Worm (Caenorhabditis elegans) whole organism, L4/young adult: Measurements from ENCODE around the gene K10B4.3.

Experiments used
- W03F9.2 ChIP-seq: fragments of 150-350 bp; optimal IDR thresholded peaks from 2 replicates; lab custom pipeline; 2014; ENCODE audit warnings: missing biosample characterization, missing genetic modification characterization
- dao-5 ChIP-seq: sonication (generic microtip); optimal IDR thresholded peaks from 2 replicates; lab custom pipeline; 2016; ENCODE audit warnings: missing genotype, missing genetic modification characterization, moderate library complexity, missing compliant biosample characterization
- him-1 ChIP-seq: sonication (generic microtip); optimal IDR thresholded peaks from 2 replicates; lab custom pipeline; 2016; ENCODE audit warnings: missing genotype, missing genetic modification reagents, missing genetic modification characterization, missing compliant biosample characterization

The K10B4.3 gene

ce11 chrII:121121-121520, at the start of gene K10B4.3:
TSS of gene K10B4.3 (minus strand) at chrII:121221.
- no peak for TF ChIP-seq dao-5 (tag; lab: Kevin White, UChicago)
- no peak for TF ChIP-seq him-1 (tag; lab: Kevin White, UChicago)
- TF ChIP-seq W03F9.2 (tag; lab: Kevin White, UChicago) = no peak

ce11 chrII:163229-163628, 42.2 kb upstream of the K10B4.3 start:
- TF ChIP-seq him-1 (tag; lab: Kevin White, UChicago) (no peak), W03F9.2 (tag; lab: Kevin White, UChicago) (no peak), dao-5 (tag; lab: Kevin White, UChicago) (no peak)

DNA sequence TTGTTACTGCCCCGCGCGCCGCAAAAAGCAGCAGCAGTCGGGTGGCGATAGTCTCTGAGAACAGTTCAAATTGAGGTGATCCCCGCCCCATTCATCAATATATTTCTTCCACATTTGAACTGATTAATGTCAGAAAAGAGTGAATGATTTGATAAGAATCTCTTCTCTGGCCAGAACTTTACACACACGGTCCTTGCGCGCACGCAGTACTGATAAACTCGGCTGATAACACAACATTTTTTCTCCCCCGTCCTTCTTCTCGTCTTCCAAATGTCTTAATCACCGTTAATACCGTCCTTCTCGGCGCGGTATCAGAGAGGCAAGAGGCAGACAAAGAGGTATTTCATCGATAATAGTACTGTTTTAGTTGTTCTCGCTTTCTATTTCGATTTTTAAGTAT, 41.2 kb upstream of the K10B4.3 start, which contains the start of gene etr-1:
TSS of gene etr-1 (plus strand) at position 193 of the 400 bp plus-strand sequence.
- no peak for TF ChIP-seq dao-5 (tag; lab: Kevin White, UChicago)
- no peak for TF ChIP-seq him-1 (tag; lab: Kevin White, UChicago)
- TF ChIP-seq W03F9.2 (tag; lab: Kevin White, UChicago) = no peak

DNA sequence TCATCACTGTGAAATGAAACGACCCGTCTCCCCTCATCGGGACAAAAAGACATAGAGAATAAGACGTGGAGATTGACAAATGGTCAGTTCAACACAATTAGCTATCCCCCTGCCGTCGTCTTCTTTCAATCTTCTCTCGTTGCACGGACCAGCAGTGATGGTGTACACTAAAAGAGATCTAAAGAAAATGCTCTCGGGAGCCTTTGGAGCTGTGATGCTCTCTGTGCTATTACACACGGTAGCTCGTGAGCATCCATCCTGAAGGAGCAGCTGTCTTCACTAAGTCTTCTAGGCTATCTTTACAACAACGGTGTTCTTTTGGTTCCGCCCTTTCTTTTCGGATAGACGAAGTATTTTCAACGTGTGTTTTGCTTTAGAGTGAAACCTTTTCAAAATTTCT, 40.3 kb upstream of the K10B4.3 start:
- TF ChIP-seq W03F9.2 (tag; lab: Kevin White, UChicago) = no peak
- TF ChIP-seq him-1 (tag; lab: Kevin White, UChicago) = no peak
- TF ChIP-seq dao-5 (tag; lab: Kevin White, UChicago) = no peak

DNA sequence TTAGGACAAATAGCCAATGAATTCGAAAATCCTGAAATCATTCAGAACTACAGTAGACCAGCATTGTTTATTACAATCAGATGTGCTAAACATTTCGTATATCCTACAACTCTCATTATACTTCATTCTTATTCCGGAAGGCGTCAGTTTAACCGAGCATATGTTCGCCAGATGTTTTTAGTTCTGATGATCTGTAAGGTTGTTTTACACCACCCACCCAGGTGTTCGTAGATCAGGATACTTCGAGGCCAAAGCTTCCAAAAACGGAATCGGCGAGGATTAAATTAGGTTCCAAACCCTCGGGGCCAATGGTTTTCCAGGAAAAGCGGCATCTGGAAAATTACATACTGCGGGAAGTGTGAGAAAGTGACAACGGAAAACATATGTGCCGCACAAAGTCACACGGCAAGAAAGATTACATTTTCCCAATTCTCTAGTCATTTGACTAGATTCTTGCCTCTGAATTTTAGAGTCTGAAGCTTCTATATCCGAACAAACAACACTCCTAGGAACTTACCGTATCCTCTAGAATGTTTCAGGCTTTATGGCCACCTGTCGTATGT, 39.6 kb upstream of the K10B4.3 start:
- TF ChIP-seq W03F9.2 (tag; lab: Kevin White, UChicago) (no peak), dao-5 (tag; lab: Kevin White, UChicago) (no peak), him-1 (tag; lab: Kevin White, UChicago) (no peak)

ce11 chrII:159294-159922, 38.4 kb upstream of the K10B4.3 start:
- TF ChIP-seq dao-5 (tag; lab: Kevin White, UChicago) (no peak), W03F9.2 (tag; lab: Kevin White, UChicago) (peak; percentile 3), him-1 (tag; lab: Kevin White, UChicago) (no peak)

DNA sequence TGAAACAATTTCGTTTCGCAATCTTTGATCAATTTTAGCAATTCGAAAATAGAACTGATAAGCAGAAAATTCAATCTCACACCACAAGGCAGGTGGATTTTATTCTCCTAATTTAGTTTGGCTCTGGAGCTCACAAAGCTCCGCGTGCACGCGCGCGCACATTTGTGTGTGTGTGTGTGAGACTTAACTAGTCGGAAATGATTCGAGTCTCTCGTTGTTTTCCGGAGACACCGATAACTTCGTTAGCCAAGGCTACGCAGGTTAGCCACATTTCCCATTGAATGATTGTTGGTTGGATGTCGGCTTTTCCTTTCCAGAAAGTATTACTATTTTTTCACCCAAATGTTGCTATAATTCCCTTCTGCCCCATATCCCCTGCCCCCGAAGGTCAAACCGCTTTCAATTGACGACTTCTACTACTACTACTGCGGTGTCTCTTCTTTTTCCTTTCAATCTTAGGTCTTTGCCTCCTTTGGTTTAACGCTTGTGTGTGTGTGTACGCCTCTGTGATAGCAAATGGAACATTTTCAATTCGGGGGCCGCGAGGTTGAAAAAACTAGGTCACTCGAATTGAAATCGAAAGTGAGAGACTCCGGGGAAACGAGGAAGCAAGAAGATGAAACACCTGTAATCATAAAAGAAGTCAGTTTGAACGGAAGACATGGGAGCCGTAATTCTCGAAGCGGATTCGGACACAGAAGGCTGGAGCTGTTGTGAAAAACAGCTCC, 37.1 kb upstream of the K10B4.3 start:
- TF ChIP-seq him-1 (tag; lab: Kevin White, UChicago) = no peak
- TF ChIP-seq W03F9.2 (tag; lab: Kevin White, UChicago) = no peak
- no peak for TF ChIP-seq dao-5 (tag; lab: Kevin White, UChicago)

- no peak for TF ChIP-seq W03F9.2 (tag; lab: Kevin White, UChicago)
- TF ChIP-seq him-1 (tag; lab: Kevin White, UChicago) = no peak
- TF ChIP-seq dao-5 (tag; lab: Kevin White, UChicago) = no peak
Observed at ce11 chrII:156999-157499, 36.0 kb upstream of the K10B4.3 start.

DNA sequence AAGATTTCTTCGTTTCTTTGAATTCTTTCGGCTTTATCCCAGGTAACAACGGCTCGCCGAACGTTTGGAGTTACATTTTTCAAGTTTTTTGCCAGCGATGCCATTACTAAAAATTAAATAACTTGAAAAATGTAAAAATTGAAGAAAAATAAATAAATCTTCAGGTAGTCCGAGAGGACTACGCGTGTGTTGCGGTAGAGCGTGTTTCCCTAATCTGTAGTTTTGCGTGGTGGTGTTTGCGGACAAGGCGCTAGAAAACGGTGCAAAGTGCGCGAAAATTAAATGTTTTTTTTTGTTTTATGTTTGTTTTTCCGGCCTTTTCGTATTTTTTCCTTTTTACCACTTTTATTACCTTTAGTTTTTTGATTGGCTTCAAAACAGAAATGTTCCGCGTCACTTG, 34.9 kb upstream of the K10B4.3 start, which contains the start of gene mrpl-28:
TSS of gene mrpl-28 (minus strand) at position 106 of the 400 bp plus-strand sequence.
- TF ChIP-seq W03F9.2 (tag; lab: Kevin White, UChicago) (peak; percentile 90), dao-5 (tag; lab: Kevin White, UChicago) (no peak), him-1 (tag; lab: Kevin White, UChicago) (peak; percentile 73)

DNA sequence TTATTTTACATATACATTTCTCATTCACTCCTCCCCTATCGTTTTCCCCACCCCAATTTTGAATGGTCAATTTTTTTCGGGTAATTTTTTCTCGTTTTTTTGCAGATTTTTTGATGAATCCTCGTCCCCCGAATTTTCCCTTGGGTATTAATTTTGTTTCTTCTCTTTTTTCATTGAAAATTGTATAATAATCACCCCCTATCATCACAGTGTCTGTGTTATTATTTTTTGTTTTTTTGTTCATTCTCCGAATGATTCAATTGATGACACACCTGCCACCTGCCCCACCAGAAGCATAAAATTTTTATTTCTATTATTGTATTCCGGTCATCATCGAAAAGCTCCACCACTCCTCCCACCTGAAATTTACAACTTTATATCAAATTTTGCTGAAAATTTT, 31.3 kb upstream of the K10B4.3 start, which contains the start of gene T25D3.3:
TSS of gene T25D3.3 (plus strand) at position 301 of the 400 bp plus-strand sequence.
- TF ChIP-seq him-1 (tag; lab: Kevin White, UChicago) (no peak), W03F9.2 (tag; lab: Kevin White, UChicago) (no peak), dao-5 (tag; lab: Kevin White, UChicago) (no peak)

DNA sequence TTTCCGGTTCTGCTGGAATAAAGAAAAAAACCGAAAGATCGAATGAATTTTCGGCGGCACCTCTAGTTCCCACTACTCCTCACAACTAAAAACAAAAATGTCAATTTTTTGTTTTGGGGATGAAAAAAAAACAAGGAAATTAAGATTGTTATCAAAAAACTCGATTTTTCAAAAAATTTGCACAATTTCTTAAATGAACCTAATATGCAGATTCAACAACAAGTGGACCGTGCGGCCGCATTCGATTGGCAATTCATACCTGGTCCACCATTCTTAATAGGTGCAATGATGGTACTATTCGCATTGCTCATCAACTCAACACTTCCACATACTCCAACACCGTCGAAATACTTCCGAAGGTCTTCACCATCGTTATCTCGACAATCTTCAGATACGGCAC, 30.5 kb upstream of the K10B4.3 start:
- TF ChIP-seq him-1 (tag; lab: Kevin White, UChicago) = no peak
- TF ChIP-seq dao-5 (tag; lab: Kevin White, UChicago) = no peak
- no peak for TF ChIP-seq W03F9.2 (tag; lab: Kevin White, UChicago)

ce11 chrII:146933-147332, 25.9 kb upstream of the K10B4.3 start, which contains the start of gene T25D3.4:
TSS of gene T25D3.4 (plus strand) at chrII:147233.
- no peak for TF ChIP-seq dao-5 (tag; lab: Kevin White, UChicago)
- TF ChIP-seq him-1 (tag; lab: Kevin White, UChicago) = no peak
- TF ChIP-seq W03F9.2 (tag; lab: Kevin White, UChicago) = no peak

- TF ChIP-seq him-1 (tag; lab: Kevin White, UChicago) (no peak), W03F9.2 (tag; lab: Kevin White, UChicago) (no peak), dao-5 (tag; lab: Kevin White, UChicago) (no peak)
Observed at ce11 chrII:135166-135565, 14.1 kb upstream of the K10B4.3 start, which contains the start of gene K10B4.1. TSS of gene K10B4.1 (plus strand) at chrII:135466.
